Fruit fly (Drosophila melanogaster) whole organism: ENCODE results near the gene CG4957.

ENCODE experiments used
- CG8478 ChIP-seq: fragments of >200 bp; optimal IDR thresholded peaks from 2 replicates; lab custom pipeline; 2018; ENCODE audit warnings: inconsistent platforms
- Dll ChIP-seq: fragments of >200 bp; optimal IDR thresholded peaks from 2 replicates; lab custom pipeline; 2017
- psq ChIP-seq: fragments of >200 bp; optimal IDR thresholded peaks from 2 replicates; lab custom pipeline; 2017
- usp ChIP-seq: fragments of >200 bp; optimal IDR thresholded peaks from 2 replicates; lab custom pipeline; 2017; ENCODE audit warnings: missing biosample characterization, missing genetic modification characterization, mixed read lengths

DNA sequence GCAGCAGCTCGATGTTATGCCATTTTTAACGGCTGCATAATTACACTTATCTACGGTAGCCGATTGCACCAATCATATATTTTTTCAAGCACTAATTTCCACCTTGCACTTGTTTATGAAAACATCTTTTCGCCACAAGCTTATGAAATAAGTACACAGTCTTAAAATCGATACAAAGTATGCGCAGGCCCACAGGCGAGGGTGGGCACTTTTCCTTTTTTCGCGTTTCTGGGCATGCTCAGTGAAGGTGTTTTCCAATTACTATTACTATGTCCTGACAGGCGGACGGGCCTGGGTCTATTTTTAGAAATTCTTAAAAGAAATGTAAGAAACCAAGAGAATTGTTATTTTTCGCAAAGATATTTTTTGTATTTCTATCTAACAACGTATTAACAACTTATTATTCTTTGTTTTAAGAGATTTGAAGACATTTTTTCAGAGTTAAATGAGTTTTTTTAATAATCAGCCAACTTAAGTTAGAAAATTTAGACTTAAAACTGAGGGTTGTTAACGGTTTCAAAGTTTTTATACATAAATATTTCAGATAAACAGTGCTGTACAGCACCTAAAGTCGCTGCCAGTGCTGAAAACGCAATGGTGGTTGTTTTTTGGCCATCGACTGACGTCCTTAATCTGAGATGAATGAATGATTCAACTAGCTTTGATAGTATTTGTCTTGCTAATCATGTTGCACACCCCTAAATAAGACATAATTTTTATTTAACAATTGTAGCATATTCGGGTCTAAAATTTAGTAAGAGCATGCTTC is 42.1 kb downstream of the CG4957 start, which contains the start of gene Cdk5alpha:
- TF ChIP-seq usp (no peak), Dll (lab: Kevin White, UChicago) (no peak), psq (lab: Kevin White, UChicago) (no peak), CG8478 (lab: Kevin White, UChicago) (no peak)
